Fruit fly (Drosophila melanogaster) whole organism, embryonic: ENCODE measurements around the gene CG33090.
A peak's percentile ranks its signal among the peaks of the same experiment; 100 is the strongest.

ENCODE experiments used
- CG10321 ChIP-seq: fragments of 200-800 bp; sonication (Bioruptor generic); IDR thresholded peaks from 2 replicates; pipeline ENCODE4 v1.3.6; 2022; ENCODE audit warnings: missing biosample characterization, missing genetic modification characterization
- CG10431 ChIP-seq: fragments of 200-800 bp; sonication (Bioruptor generic); optimal IDR thresholded peaks from 3 replicates; lab custom pipeline; 2018; ENCODE audit warnings: missing biosample characterization, mild to moderate bottlenecking, missing genetic modification characterization
- CG10462 ChIP-seq: fragments of 200-800 bp; sonication (Bioruptor generic); optimal IDR thresholded peaks from 2 replicates; lab custom pipeline; 2016; ENCODE audit warnings: missing biosample characterization, missing genetic modification characterization
- CG12071 ChIP-seq: fragments of 200-800 bp; sonication (Bioruptor generic); optimal IDR thresholded peaks from 3 replicates; lab custom pipeline; 2018; ENCODE audit warnings: missing biosample characterization, mild to moderate bottlenecking, missing genetic modification characterization
- CG12236 ChIP-seq: fragments of 200-800 bp; sonication (Bioruptor generic); optimal IDR thresholded peaks from 2 replicates; lab custom pipeline; 2016; ENCODE audit warnings: missing biosample characterization, missing genetic modification characterization
- CG13287 ChIP-seq: fragments of 200-800 bp; sonication (Bioruptor generic); IDR thresholded peaks from 2 replicates; pipeline ENCODE4 v1.3.6; 2022; ENCODE audit warnings: missing biosample characterization, missing genetic modification characterization; ENCODE audit not compliant: partially characterized antibody
- CG14710 ChIP-seq: fragments of 200-800 bp; sonication (Bioruptor generic); optimal IDR thresholded peaks from 3 replicates; lab custom pipeline; 2019; ENCODE audit warnings: missing biosample characterization, mild to moderate bottlenecking, missing genetic modification characterization, moderate library complexity
- CG15514 ChIP-seq: fragments of 200-800 bp; sonication (Bioruptor generic); optimal IDR thresholded peaks from 3 replicates; lab custom pipeline; 2017; ENCODE audit warnings: missing biosample characterization, missing genetic modification characterization, mild to moderate bottlenecking, moderate library complexity, missing genetic modification reagents
- CG2120 ChIP-seq: fragments of 200-800 bp; sonication (Bioruptor generic); optimal IDR thresholded peaks from 3 replicates; lab custom pipeline; 2016; ENCODE audit warnings: missing biosample characterization, missing genetic modification characterization
- CG31224 ChIP-seq: fragments of 200-800 bp; sonication (Bioruptor generic); IDR thresholded peaks from 2 replicates; pipeline ENCODE4 v1.3.6; 2022; ENCODE audit warnings: missing biosample characterization, missing genetic modification characterization
- CG31365 ChIP-seq: fragments of 200-800 bp; sonication (Bioruptor generic); optimal IDR thresholded peaks from 2 replicates; lab custom pipeline; 2018; ENCODE audit warnings: missing biosample characterization, mild to moderate bottlenecking, missing genetic modification characterization
- CG34224 ChIP-seq: fragments of 200-800 bp; sonication (Bioruptor generic); IDR thresholded peaks from 3 replicates; pipeline ENCODE4 v1.3.6; 2022; ENCODE audit warnings: missing biosample characterization, missing genetic modification characterization; ENCODE audit not compliant: partially characterized antibody
- CG3995 ChIP-seq: fragments of 200-800 bp; sonication (Bioruptor generic); optimal IDR thresholded peaks from 3 replicates; lab custom pipeline; 2016; ENCODE audit warnings: missing biosample characterization, missing genetic modification characterization
- CG4707 ChIP-seq: fragments of 200-800 bp; sonication (Bioruptor generic); optimal IDR thresholded peaks from 2 replicates; lab custom pipeline; 2018; ENCODE audit warnings: missing biosample characterization, mild to moderate bottlenecking, missing genetic modification characterization, moderate library complexity
- CG6765 ChIP-seq: fragments of 200-800 bp; sonication (Bioruptor generic); optimal IDR thresholded peaks from 3 replicates; lab custom pipeline; 2017; ENCODE audit warnings: missing biosample characterization, mild to moderate bottlenecking, missing genetic modification characterization
- CG8281 ChIP-seq: fragments of 200-800 bp; sonication (Bioruptor generic); optimal IDR thresholded peaks from 2 replicates; lab custom pipeline; 2018; ENCODE audit warnings: missing biosample characterization, mild to moderate bottlenecking, missing genetic modification characterization, moderate library complexity
- CG9609 ChIP-seq: fragments of 200-800 bp; sonication (Bioruptor generic); optimal IDR thresholded peaks from 3 replicates; lab custom pipeline; 2016; ENCODE audit warnings: missing biosample characterization, missing genetic modification characterization
- CG9727 ChIP-seq: fragments of 200-800 bp; sonication (Bioruptor generic); optimal IDR thresholded peaks from 3 replicates; lab custom pipeline; 2017; ENCODE audit warnings: missing biosample characterization, mild to moderate bottlenecking, missing genetic modification characterization
- Deaf1 ChIP-seq: fragments of 200-800 bp; optimal IDR thresholded peaks from 3 replicates; lab custom pipeline; 2019; ENCODE audit warnings: missing biosample characterization, mild to moderate bottlenecking, missing genetic modification characterization, moderate library complexity
- Dref ChIP-seq: fragments of 200-800 bp; sonication (Bioruptor generic); IDR thresholded peaks from 2 replicates; pipeline ENCODE4 v1.3.6; 2022; ENCODE audit warnings: missing biosample characterization, missing genetic modification characterization
- ERR ChIP-seq: fragments of 200-800 bp; sonication (Bioruptor generic); optimal IDR thresholded peaks from 2 replicates; lab custom pipeline; 2016; ENCODE audit warnings: missing biosample characterization, missing genetic modification characterization
- Fer1 ChIP-seq: fragments of 200-800 bp; sonication (Bioruptor generic); optimal IDR thresholded peaks from 2 replicates; lab custom pipeline; 2017; ENCODE audit warnings: missing biosample characterization, mild to moderate bottlenecking, missing genetic modification characterization
- HmgZ ChIP-seq: fragments of 200-800 bp; sonication (Bioruptor generic); optimal IDR thresholded peaks from 2 replicates; lab custom pipeline; 2018; ENCODE audit warnings: missing biosample characterization, mild to moderate bottlenecking, missing genetic modification characterization
- Pdp1 ChIP-seq, 2 experiments: fragments of 200-800 bp; sonication (Bioruptor generic); optimal IDR thresholded peaks; 3 replicates each; lab custom pipeline; 2016; ENCODE audit warnings: missing biosample characterization in 2 of 2, missing genetic modification characterization in 2 of 2, mild to moderate bottlenecking in 1 of 2, moderate library complexity in 1 of 2
- al ChIP-seq: fragments of 200-800 bp; sonication (Bioruptor generic); IDR thresholded peaks from 2 replicates; pipeline ENCODE4 v1.3.6; 2022; ENCODE audit warnings: missing biosample characterization, missing genetic modification characterization
- ap ChIP-seq: fragments of 200-800 bp; sonication (Bioruptor generic); IDR thresholded peaks from 2 replicates; pipeline ENCODE4 v1.3.6; 2022; ENCODE audit warnings: missing biosample characterization, missing genetic modification characterization
- bigmax ChIP-seq: fragments of 200-800 bp; sonication (Bioruptor generic); optimal IDR thresholded peaks from 2 replicates; lab custom pipeline; 2018; ENCODE audit warnings: missing biosample characterization, mild to moderate bottlenecking, missing genetic modification characterization
- bowl ChIP-seq: fragments of 200-800 bp; sonication (Bioruptor generic); IDR thresholded peaks from 2 replicates; pipeline ENCODE4 v1.3.6; 2022; ENCODE audit warnings: missing biosample characterization, missing genetic modification characterization
- btn ChIP-seq: fragments of 200-800 bp; sonication (Bioruptor generic); optimal IDR thresholded peaks from 2 replicates; lab custom pipeline; 2016; ENCODE audit warnings: missing biosample characterization, missing genetic modification characterization
- cas ChIP-seq: fragments of 200-800 bp; sonication (Bioruptor generic); IDR thresholded peaks from 2 replicates; pipeline ENCODE4 v1.3.6; 2022; ENCODE audit warnings: missing biosample characterization, missing genetic modification characterization
- chinmo ChIP-seq: fragments of 200-800 bp; sonication (Bioruptor generic); IDR thresholded peaks from 4 replicates; pipeline ENCODE4 v1.3.6; 2022; ENCODE audit warnings: missing biosample characterization, missing genetic modification characterization; ENCODE audit not compliant: partially characterized antibody
- chm ChIP-seq: fragments of 200-800 bp; sonication (Bioruptor generic); IDR thresholded peaks from 2 replicates; pipeline ENCODE4 v1.3.6; 2022; ENCODE audit warnings: missing biosample characterization, missing genetic modification characterization
- dati ChIP-seq: fragments of 200-800 bp; sonication (Bioruptor generic); IDR thresholded peaks from 2 replicates; pipeline ENCODE4 v1.3.6; 2022; ENCODE audit warnings: missing biosample characterization, missing genetic modification characterization
- dysf ChIP-seq: fragments of 200-800 bp; sonication (Bioruptor generic); IDR thresholded peaks from 3 replicates; pipeline ENCODE4 v1.3.6; 2022; ENCODE audit warnings: missing biosample characterization, missing genetic modification characterization
- ems ChIP-seq: fragments of 200-800 bp; sonication (Bioruptor generic); optimal IDR thresholded peaks from 3 replicates; lab custom pipeline; 2016; ENCODE audit warnings: missing biosample characterization, missing genetic modification characterization
- eve ChIP-seq, 2 experiments: fragments of >200 bp; optimal IDR thresholded peaks; 2 replicates each; lab custom pipeline; 2017; ENCODE audit warnings: missing biosample characterization in 2 of 2, missing genetic modification characterization in 2 of 2
- fd3F ChIP-seq: fragments of 200-800 bp; sonication (Bioruptor generic); optimal IDR thresholded peaks from 2 replicates; lab custom pipeline; 2018; ENCODE audit warnings: missing biosample characterization, mild to moderate bottlenecking, missing genetic modification characterization, moderate library complexity
- ftz-f1 ChIP-seq: fragments of 200-800 bp; sonication (Bioruptor generic); optimal IDR thresholded peaks from 2 replicates; lab custom pipeline; 2016; ENCODE audit warnings: missing biosample characterization, missing genetic modification characterization
- ham ChIP-seq: fragments of 200-800 bp; sonication (Bioruptor generic); IDR thresholded peaks from 2 replicates; pipeline ENCODE4 v1.3.6; 2022; ENCODE audit warnings: missing biosample characterization, missing genetic modification characterization
- insv ChIP-seq, 2 experiments: fragments of 200-800 bp; sonication (Bioruptor generic); optimal IDR thresholded peaks; 3 replicates each; lab custom pipeline; 2016 to 2018; ENCODE audit warnings: missing biosample characterization in 2 of 2, missing genetic modification characterization in 2 of 2
- lab ChIP-seq: fragments of 200-800 bp; sonication (Bioruptor generic); optimal IDR thresholded peaks from 3 replicates; lab custom pipeline; 2017; ENCODE audit warnings: missing biosample characterization, missing genetic modification characterization, mild to moderate bottlenecking, moderate library complexity, missing genetic modification reagents
- lmd ChIP-seq: fragments of 200-800 bp; sonication (Bioruptor generic); IDR thresholded peaks from 2 replicates; pipeline ENCODE4 v1.3.6; 2022; ENCODE audit warnings: missing biosample characterization, missing genetic modification characterization
- nau ChIP-seq: fragments of 200-800 bp; sonication (Bioruptor generic); optimal IDR thresholded peaks from 3 replicates; lab custom pipeline; 2017; ENCODE audit warnings: missing biosample characterization, mild to moderate bottlenecking, missing genetic modification characterization, missing genetic modification reagents
- pros ChIP-seq: fragments of 200-800 bp; sonication (Bioruptor generic); optimal IDR thresholded peaks from 3 replicates; lab custom pipeline; 2019; ENCODE audit warnings: missing biosample characterization, mild to moderate bottlenecking, missing genetic modification characterization, moderate library complexity
- pzg ChIP-seq: fragments of 200-800 bp; sonication (Bioruptor generic); optimal IDR thresholded peaks from 3 replicates; lab custom pipeline; 2018; ENCODE audit warnings: missing biosample characterization, mild to moderate bottlenecking, missing genetic modification characterization, moderate library complexity
- repo ChIP-seq: fragments of 200-800 bp; sonication (Bioruptor generic); optimal IDR thresholded peaks from 2 replicates; lab custom pipeline; 2016; ENCODE audit warnings: missing biosample characterization, missing genetic modification characterization
- sob ChIP-seq: fragments of 200-800 bp; sonication (Bioruptor generic); IDR thresholded peaks from 2 replicates; pipeline ENCODE4 v1.3.6; 2022; ENCODE audit warnings: missing biosample characterization, missing genetic modification characterization
- tin ChIP-seq: fragments of 200-800 bp; sonication (Bioruptor generic); optimal IDR thresholded peaks from 3 replicates; lab custom pipeline; 2016; ENCODE audit warnings: missing biosample characterization, missing genetic modification characterization
- vfl ChIP-seq: fragments of 200-800 bp; sonication (Bioruptor generic); optimal IDR thresholded peaks from 2 replicates; lab custom pipeline; 2016; ENCODE audit warnings: missing biosample characterization, missing genetic modification characterization
- wek ChIP-seq: fragments of 200-800 bp; sonication (Bioruptor generic); optimal IDR thresholded peaks from 3 replicates; lab custom pipeline; 2018; ENCODE audit warnings: missing biosample characterization, mild to moderate bottlenecking, missing genetic modification characterization, moderate library complexity
- yki ChIP-seq: fragments of >200 bp; optimal IDR thresholded peaks from 3 replicates; lab custom pipeline; 2018

Gene CG33090

DNA sequence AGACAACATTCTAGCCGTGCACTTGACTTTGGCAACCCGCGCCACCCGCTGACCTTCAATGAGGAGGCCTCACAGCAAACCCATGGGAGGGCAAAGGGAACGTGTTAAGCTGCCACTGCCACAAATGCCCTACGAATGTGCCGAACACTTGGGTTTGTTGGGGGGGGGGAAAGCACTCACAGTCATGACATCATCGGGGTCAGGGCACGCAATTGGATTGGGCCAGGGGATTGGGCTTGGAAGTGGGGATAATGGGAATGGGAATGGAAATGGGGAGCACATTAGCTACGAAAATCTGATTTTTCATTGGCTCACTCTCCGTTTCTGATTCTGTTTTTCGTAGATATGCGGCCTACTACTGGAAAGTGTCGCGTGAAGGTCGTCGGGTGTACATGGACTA, 7.0 kb downstream of the CG33090 start (continued):
- TF ChIP-seq insv (GFP tag; optimal IDR thresholded peaks at IDR 0.05; lab: Kevin White, UChicago) (no peak), vfl (no peak), lab (GFP tag; lab: Kevin White, UChicago) (no peak), ap (GFP tag; lab: Robert Waterston, UW) (no peak), CG9727 (GFP tag; lab: Kevin White, UChicago) (no peak), ERR (peak; percentile 19), ftz-f1 (peak; percentile 15), Fer1 (GFP tag; lab: Kevin White, UChicago) (no peak), ham (GFP tag; lab: Robert Waterston, UW) (no peak), pzg (GFP tag; lab: Kevin White, UChicago) (no peak), CG31365 (no peak), ems (GFP tag; lab: Kevin White, UChicago) (no peak), CG3995 (GFP tag; lab: Kevin White, UChicago) (no peak)

DNA sequence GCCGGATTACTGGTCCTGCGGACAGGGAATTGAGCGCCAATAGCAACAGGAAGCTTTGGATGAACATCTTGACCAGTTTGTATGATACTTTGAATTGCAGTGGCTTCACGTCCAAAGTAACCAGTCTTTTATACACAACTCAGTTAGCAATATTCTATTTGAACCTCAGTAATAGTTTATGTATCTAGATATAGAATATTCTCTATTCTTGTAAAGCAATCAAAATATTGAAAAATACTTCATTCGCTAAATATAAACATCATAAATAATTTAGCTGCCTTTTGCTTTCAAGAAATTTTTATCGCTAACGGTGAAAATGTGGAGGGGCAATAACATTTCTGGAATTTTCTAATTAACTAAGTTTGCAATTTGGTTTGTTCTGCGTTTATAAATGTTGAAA, 12.6 kb downstream of the CG33090 start, which contains the start of gene Send2:
Gene Send2, minus strand, starts transcription at position 101 of the 400 bp plus-strand sequence.
- no peak for TF ChIP-seq Deaf1 (tag; lab: Kevin White, UChicago)
- no peak for TF ChIP-seq CG6765 (GFP tag; lab: Kevin White, UChicago)
- TF ChIP-seq bowl, result no peak
- no peak for TF ChIP-seq chm
- TF ChIP-seq pros (GFP tag; lab: Kevin White, UChicago), result no peak
- TF ChIP-seq repo (GFP tag; lab: Kevin White, UChicago), result no peak
- TF ChIP-seq dati, result no peak
- no peak for TF ChIP-seq CG10431
- no peak for TF ChIP-seq al
- no peak for TF ChIP-seq cas
- no peak for TF ChIP-seq yki (lab: Kevin White, UChicago)
- TF ChIP-seq eve (GFP tag; optimal IDR thresholded peaks at IDR 0.05; lab: Kevin White, UChicago), result no peak
- no peak for TF ChIP-seq CG31224 (GFP tag; lab: Robert Waterston, UW)
- no peak for TF ChIP-seq CG12236 (GFP tag; lab: Kevin White, UChicago)
- no peak for TF ChIP-seq CG10462 (GFP tag; lab: Kevin White, UChicago)
- TF ChIP-seq nau (GFP tag; lab: Kevin White, UChicago), result no peak
- TF ChIP-seq CG4707 (GFP tag; lab: Kevin White, UChicago), result no peak
- no peak for TF ChIP-seq tin (GFP tag; lab: Kevin White, UChicago)
- no peak for TF ChIP-seq CG34224 (GFP tag; lab: Robert Waterston, UW)

DNA sequence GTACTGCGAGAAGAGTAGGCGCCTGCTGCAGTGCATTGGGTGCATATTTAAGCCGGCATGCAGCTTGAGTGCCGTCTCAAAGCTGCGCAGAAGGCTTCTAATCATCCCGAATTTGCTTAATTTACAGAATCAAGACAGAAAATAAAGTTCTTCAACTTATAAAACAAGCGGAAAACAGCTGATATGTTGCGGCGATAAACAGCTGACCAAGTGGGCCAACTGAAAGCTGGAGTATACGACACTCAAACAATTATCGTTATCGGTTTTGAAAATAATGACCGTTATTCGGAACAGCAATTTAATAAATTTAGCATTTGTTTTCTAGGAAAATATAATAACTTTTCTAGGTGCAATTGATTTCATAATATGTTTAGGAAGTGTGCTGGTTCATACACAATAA, 14.6 kb downstream of the CG33090 start, which contains the start of gene mTTF:
Gene mTTF, minus strand, starts transcription at position 189 of the 400 bp plus-strand sequence.
- TF ChIP-seq sob (no peak), CG13287 (GFP tag; lab: Robert Waterston, UW) (peak; percentile 72), Dref (GFP tag; lab: Robert Waterston, UW) (peak; percentile 97), dysf (GFP tag; lab: Robert Waterston, UW) (no peak), CG12071 (GFP tag; lab: Kevin White, UChicago) (no peak), CG2120 (GFP tag; lab: Kevin White, UChicago) (no peak), CG15514 (GFP tag; lab: Kevin White, UChicago) (peak; percentile 53), CG10321 (GFP tag; lab: Robert Waterston, UW) (no peak), CG9609 (no peak), Pdp1 (GFP tag; optimal IDR thresholded peaks at IDR 0.05; lab: Kevin White, UChicago) (peak in 1 of 2 experiments; percentile 94), fd3F (GFP tag; lab: Kevin White, UChicago) (no peak), wek (GFP tag; lab: Kevin White, UChicago) (no peak), lmd (GFP tag; lab: Robert Waterston, UW) (no peak), chinmo (GFP tag; lab: Robert Waterston, UW) (0 out of 4 replicates have a peak, but pooled peaks have one; percentile 57), btn (GFP tag; lab: Kevin White, UChicago) (no peak), CG31365 (no peak), HmgZ (tag; lab: Kevin White, UChicago) (peak; percentile 59), CG8281 (tag; lab: Kevin White, UChicago) (no peak), CG14710 (tag; lab: Kevin White, UChicago) (peak; percentile 40), bigmax (no peak)
